Worm (Caenorhabditis elegans): ENCODE data around the gene fbxb-53.

The fbxb-53 gene

ce11 chrII:1787208-1787607, 30.5 kb downstream of the fbxb-53 start:
- TF ChIP-seq mec-3 (tag; optimal IDR thresholded peaks at IDR 0.05; ENCODE audit: borderline replicate concordance) (no peak), hlh-30 (tag; optimal IDR thresholded peaks at IDR 0.05; ENCODE audit: insufficient read depth) (no peak), sox-4 (tag; optimal IDR thresholded peaks at IDR 0.05) (no peak), tbx-7 (tag; optimal IDR thresholded peaks at IDR 0.05) (no peak), dve-1 (tag; optimal IDR thresholded peaks at IDR 0.05) (no peak), rnt-1 (tag; optimal IDR thresholded peaks at IDR 0.05) (no peak), zip-5 (tag; optimal IDR thresholded peaks at IDR 0.05) (no peak), ceh-18 (tag; optimal IDR thresholded peaks at IDR 0.05) (no peak), C08G9.2 (tag; optimal IDR thresholded peaks at IDR 0.05) (no peak), ttx-3 (tag; optimal IDR thresholded peaks at IDR 0.05) (no peak), Y22D7AL.16 (tag; optimal IDR thresholded peaks at IDR 0.05) (no peak), npax-4 (tag; optimal IDR thresholded peaks at IDR 0.05) (no peak), unc-42 (tag; optimal IDR thresholded peaks at IDR 0.05) (no peak), hlh-8 (tag; optimal IDR thresholded peaks at IDR 0.05) (no peak), sox-2 (GFP tag; IDR thresholded peaks at IDR 0.05) (no peak)

DNA sequence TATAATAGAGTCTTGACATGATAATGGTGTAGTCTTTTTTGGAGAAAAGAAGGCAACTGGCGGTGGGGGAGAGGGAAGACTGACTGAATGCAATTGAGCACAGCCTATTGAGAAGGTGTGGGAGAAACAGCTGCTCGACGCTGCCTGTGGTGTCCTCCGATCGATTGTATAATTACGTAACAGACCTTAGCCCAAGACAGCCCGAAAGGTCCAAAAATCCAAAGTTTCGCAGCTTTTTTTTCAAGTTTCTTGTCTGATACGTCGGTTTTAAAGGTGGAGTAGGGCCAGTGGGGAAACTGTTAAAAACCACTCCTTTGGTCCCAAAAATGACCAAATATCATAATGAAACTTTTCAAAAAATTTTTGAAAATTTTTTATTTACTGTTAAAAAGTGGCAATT, 31.4 kb downstream of the fbxb-53 start, which contains the start of the genes C08F1.6 and fbxb-13:
Gene C08F1.6 (minus strand): TSS at position 101 of the 400 bp plus-strand sequence.
Gene fbxb-13 (plus strand): TSS at position 191 of the 400 bp plus-strand sequence.
- TF ChIP-seq ceh-48 (tag; optimal IDR thresholded peaks at IDR 0.05) (no peak), unc-86 (tag; optimal IDR thresholded peaks at IDR 0.05) (no peak), dve-1 (tag; optimal IDR thresholded peaks at IDR 0.05) (no peak), madf-2 (tag; optimal IDR thresholded peaks at IDR 0.05) (no peak), rnt-1 (tag; optimal IDR thresholded peaks at IDR 0.05) (no peak), dmd-4 (tag; optimal IDR thresholded peaks at IDR 0.05; ENCODE audit: borderline replicate concordance) (no peak), pag-3 (tag; optimal IDR thresholded peaks at IDR 0.05; ENCODE audit: borderline replicate concordance) (no peak), ama-1 (optimal IDR thresholded peaks at IDR 0.05) (no peak), K02D7.2 (tag; optimal IDR thresholded peaks at IDR 0.05) (no peak), odd-2 (tag; optimal IDR thresholded peaks at IDR 0.05) (no peak), gmeb-2 (tag; optimal IDR thresholded peaks at IDR 0.05) (no peak), pax-1 (tag; optimal IDR thresholded peaks at IDR 0.05) (no peak), hlh-6 (tag; optimal IDR thresholded peaks at IDR 0.05) (no peak), unc-3 (GFP tag; conservative IDR thresholded peaks at IDR 0.05) (no peak), unc-3 (tag; optimal IDR thresholded peaks at IDR 0.05) (no peak)

ce11 chrII:1806358-1806757, 49.7 kb downstream of the fbxb-53 start, which contains the start of gene C08F1.12:
TSS of gene C08F1.12 (minus strand) at chrII:1806458.
- TF ChIP-seq hlh-13 (GFP tag; optimal IDR thresholded peaks at IDR 0.05) (no peak), ztf-16 (tag; optimal IDR thresholded peaks at IDR 0.05) (no peak), hlh-30 (tag; optimal IDR thresholded peaks at IDR 0.05; ENCODE audit: insufficient read depth) (no peak), ceh-45 (GFP tag; IDR thresholded peaks at IDR 0.05) (no peak), hlh-15 (tag; optimal IDR thresholded peaks at IDR 0.05) (no peak), odd-2 (tag; optimal IDR thresholded peaks at IDR 0.05) (no peak), unc-42 (tag; optimal IDR thresholded peaks at IDR 0.05) (no peak), unc-55 (GFP tag; optimal IDR thresholded peaks at IDR 0.05) (no peak), nhr-232 (tag; optimal IDR thresholded peaks at IDR 0.05) (no peak), pros-1 (tag; optimal IDR thresholded peaks at IDR 0.05) (no peak), F13H6.1 (tag; optimal IDR thresholded peaks at IDR 0.05) (no peak), che-1 (tag; optimal IDR thresholded peaks at IDR 0.05) (no peak), eyg-1 (tag; optimal IDR thresholded peaks at IDR 0.05) (no peak), ceh-2 (tag; optimal IDR thresholded peaks at IDR 0.05) (no peak), ceh-48 (tag; optimal IDR thresholded peaks at IDR 0.05) (no peak), ets-4 (tag; optimal IDR thresholded peaks at IDR 0.05) (no peak), C08G9.2 (tag; optimal IDR thresholded peaks at IDR 0.05) (no peak), ceh-9 (tag; optimal IDR thresholded peaks at IDR 0.05) (no peak), pha-2 (tag; optimal IDR thresholded peaks at IDR 0.05) (no peak), nhr-11 (tag; optimal IDR thresholded peaks at IDR 0.05) (no peak)

Data from whole organism, late embryonic.